Fruit fly (Drosophila melanogaster) whole organism, prepupa: Measurements from ENCODE around the gene SREBP.
A peak's percentile ranks its signal among the peaks of the same experiment; 100 is the strongest.

ENCODE experiments used
- Blimp-1 ChIP-seq: fragments of 200-800 bp; sonication (Bioruptor generic); optimal IDR thresholded peaks from 3 replicates; lab custom pipeline; 2017; ENCODE audit warnings: missing biosample characterization, missing genetic modification characterization, mild to moderate bottlenecking, moderate library complexity, missing genetic modification reagents
- CG10631 ChIP-seq: fragments of 200-800 bp; sonication (Bioruptor generic); optimal IDR thresholded peaks from 2 replicates; lab custom pipeline; 2016; ENCODE audit warnings: missing biosample characterization, missing genetic modification characterization
- CG10669 ChIP-seq: fragments of 200-800 bp; sonication (Bioruptor generic); optimal IDR thresholded peaks from 3 replicates; lab custom pipeline; 2018; ENCODE audit warnings: missing biosample characterization, mild to moderate bottlenecking, missing genetic modification characterization, moderate library complexity
- CG11762 ChIP-seq: fragments of 200-800 bp; sonication (Bioruptor generic); optimal IDR thresholded peaks from 3 replicates; lab custom pipeline; 2016; ENCODE audit warnings: missing biosample characterization, missing genetic modification characterization; ENCODE audit not compliant: insufficient read depth
- CG11902 ChIP-seq: fragments of 200-800 bp; sonication (Bioruptor generic); optimal IDR thresholded peaks from 3 replicates; lab custom pipeline; 2016; ENCODE audit warnings: missing biosample characterization, missing genetic modification characterization
- CG15336 ChIP-seq: fragments of 200-800 bp; sonication (Bioruptor generic); IDR thresholded peaks from 2 replicates; pipeline ENCODE4 v1.3.6; 2022; ENCODE audit warnings: missing biosample characterization, missing genetic modification characterization
- CG16779 ChIP-seq: fragments of 200-800 bp; sonication (Bioruptor generic); optimal IDR thresholded peaks from 3 replicates; lab custom pipeline; 2017; ENCODE audit warnings: missing biosample characterization, mild to moderate bottlenecking, missing genetic modification characterization
- CG31627 ChIP-seq: fragments of 200-800 bp; sonication (Bioruptor generic); optimal IDR thresholded peaks from 3 replicates; lab custom pipeline; 2016; ENCODE audit warnings: missing biosample characterization, missing genetic modification characterization
- CG34406 ChIP-seq: fragments of 200-800 bp; sonication (Bioruptor generic); optimal IDR thresholded peaks from 3 replicates; lab custom pipeline; 2016; ENCODE audit warnings: missing biosample characterization, missing genetic modification characterization
- CG6163 ChIP-seq: fragments of 200-800 bp; sonication (Bioruptor generic); IDR thresholded peaks from 3 replicates; pipeline ENCODE4 v1.3.6; 2022; ENCODE audit warnings: missing biosample characterization, missing genetic modification characterization
- CG6854 ChIP-seq: fragments of 200-800 bp; sonication (Bioruptor generic); optimal IDR thresholded peaks from 2 replicates; lab custom pipeline; 2017; ENCODE audit warnings: missing biosample characterization, mild to moderate bottlenecking, missing genetic modification characterization
- CG7368 ChIP-seq: fragments of 200-800 bp; sonication (Bioruptor generic); optimal IDR thresholded peaks from 3 replicates; lab custom pipeline; 2016; ENCODE audit warnings: missing biosample characterization, missing genetic modification characterization
- CG8632 ChIP-seq: fragments of 200-800 bp; sonication (Bioruptor generic); optimal IDR thresholded peaks from 3 replicates; lab custom pipeline; 2016; ENCODE audit warnings: missing biosample characterization, missing genetic modification characterization
- CG9139 ChIP-seq: fragments of 200-800 bp; sonication (Bioruptor generic); optimal IDR thresholded peaks from 3 replicates; lab custom pipeline; 2017; ENCODE audit warnings: missing biosample characterization, mild to moderate bottlenecking, missing genetic modification characterization
- Eip75B ChIP-seq: fragments of 200-800 bp; sonication (Bioruptor generic); optimal IDR thresholded peaks from 3 replicates; lab custom pipeline; 2016; ENCODE audit warnings: missing biosample characterization, missing genetic modification characterization
- Eip78C ChIP-seq: fragments of 200-800 bp; sonication (Bioruptor generic); peaks from one replicate; lab custom pipeline; 2016; ENCODE audit warnings: missing biosample characterization, missing genetic modification characterization
- Eip93F ChIP-seq: fragments of 200-800 bp; sonication (Bioruptor generic); optimal IDR thresholded peaks from 2 replicates; lab custom pipeline; 2016; ENCODE audit warnings: missing biosample characterization, mild to moderate bottlenecking, missing genetic modification characterization
- Ets96B ChIP-seq: fragments of 200-800 bp; optimal IDR thresholded peaks from 2 replicates; lab custom pipeline; 2019; ENCODE audit warnings: missing biosample characterization, mild to moderate bottlenecking, missing genetic modification characterization, moderate library complexity
- Gug ChIP-seq: fragments of 200-800 bp; sonication (Bioruptor generic); IDR thresholded peaks from 2 replicates; pipeline ENCODE4 v1.3.6; 2022; ENCODE audit warnings: missing biosample characterization, missing genetic modification characterization
- Hr38 ChIP-seq: sonication (Bioruptor generic); optimal IDR thresholded peaks from 2 replicates; lab custom pipeline; 2016; ENCODE audit warnings: missing biosample characterization, missing genetic modification characterization
- Hr39 ChIP-seq: fragments of 200-800 bp; sonication (Bioruptor generic); optimal IDR thresholded peaks from 2 replicates; lab custom pipeline; 2016; ENCODE audit warnings: missing biosample characterization, missing genetic modification characterization
- Hr4 ChIP-seq: fragments of 200-800 bp; sonication (Bioruptor generic); optimal IDR thresholded peaks from 3 replicates; lab custom pipeline; 2016; ENCODE audit warnings: missing biosample characterization, missing genetic modification characterization
- Met ChIP-seq: fragments of 200-800 bp; sonication (Bioruptor generic); optimal IDR thresholded peaks from 3 replicates; lab custom pipeline; 2016; ENCODE audit warnings: missing biosample characterization, missing genetic modification characterization
- Smox ChIP-seq: fragments of 200-800 bp; sonication (Bioruptor generic); optimal IDR thresholded peaks from 3 replicates; lab custom pipeline; 2016; ENCODE audit warnings: missing biosample characterization, missing genetic modification characterization
- Sox15 ChIP-seq: fragments of 200-800 bp; sonication (Bioruptor generic); optimal IDR thresholded peaks from 3 replicates; lab custom pipeline; 2016; ENCODE audit warnings: missing biosample characterization, missing genetic modification characterization
- achi ChIP-seq: fragments of 200-800 bp; sonication (Bioruptor generic); optimal IDR thresholded peaks from 3 replicates; lab custom pipeline; 2016; ENCODE audit warnings: missing biosample characterization, missing genetic modification characterization
- eg ChIP-seq: fragments of 200-800 bp; sonication (Bioruptor generic); IDR thresholded peaks from 3 replicates; pipeline ENCODE4 v1.3.6; 2022; ENCODE audit warnings: missing biosample characterization, missing genetic modification characterization
- esn ChIP-seq: fragments of 200-800 bp; sonication (Bioruptor generic); optimal IDR thresholded peaks from 2 replicates; lab custom pipeline; 2016; ENCODE audit warnings: missing biosample characterization, mild to moderate bottlenecking, missing genetic modification characterization, moderate library complexity
- fkh ChIP-seq: fragments of 200-800 bp; sonication (Bioruptor generic); optimal IDR thresholded peaks from 3 replicates; lab custom pipeline; 2017; ENCODE audit warnings: missing biosample characterization, mild to moderate bottlenecking, missing genetic modification characterization, moderate library complexity
- pdm3 ChIP-seq: fragments of 200-800 bp; sonication (Bioruptor generic); optimal IDR thresholded peaks from 3 replicates; lab custom pipeline; 2016; ENCODE audit warnings: missing biosample characterization, missing genetic modification characterization
- salr ChIP-seq, 2 experiments: fragments of 200-800 bp; sonication (Bioruptor generic); optimal IDR thresholded peaks; 3 replicates each; lab custom pipeline; 2016 to 2018; ENCODE audit warnings: missing biosample characterization in 2 of 2, missing genetic modification characterization in 2 of 2, mild to moderate bottlenecking in 1 of 2
- spab ChIP-seq: fragments of 200-800 bp; sonication (Bioruptor generic); optimal IDR thresholded peaks from 2 replicates; lab custom pipeline; 2017; ENCODE audit warnings: missing biosample characterization, mild to moderate bottlenecking, missing genetic modification characterization, missing genetic modification reagents
- vri ChIP-seq: fragments of 200-800 bp; sonication (Bioruptor generic); optimal IDR thresholded peaks from 3 replicates; lab custom pipeline; 2016; ENCODE audit warnings: missing biosample characterization, mild to moderate bottlenecking, missing genetic modification characterization

The SREBP gene

dm6 chr3L:19794203-19794802 lies 568 bp downstream of the SREBP start (continued):
- peak; percentile 90 for TF ChIP-seq CG10669
- peak; percentile 91 for TF ChIP-seq Met (GFP tag; lab: Kevin White, UChicago)
- TF ChIP-seq fkh (GFP tag; lab: Kevin White, UChicago) = no peak
- peak; percentile 90 for TF ChIP-seq pdm3 (GFP tag; lab: Kevin White, UChicago)
- peak; percentile 63 for TF ChIP-seq Blimp-1 (GFP tag; lab: Kevin White, UChicago)
- peak; percentile 92 for TF ChIP-seq Hr4 (GFP tag; lab: Kevin White, UChicago)
- peak; percentile 84 for TF ChIP-seq CG16779 (tag; lab: Kevin White, UChicago)
- TF ChIP-seq CG6163 (GFP tag; lab: Robert Waterston, UW) = peak; percentile 83
- peak; percentile 56 to 97 for TF ChIP-seq salr (GFP tag; optimal IDR thresholded peaks at IDR 0.05; lab: Kevin White, UChicago)
- TF ChIP-seq CG9139 (GFP tag; lab: Kevin White, UChicago) = peak; percentile 58
- peak; percentile 64 for TF ChIP-seq Eip93F (GFP tag; lab: Kevin White, UChicago)
- TF ChIP-seq Ets96B (tag; lab: Kevin White, UChicago) = peak; percentile 88

dm6 chr3L:19798978-19799377 lies 5.2 kb downstream of the SREBP start, which contains the start of gene Ir76a:
Ir76a (plus strand) TSS chr3L:19799278.
- no peak for TF ChIP-seq CG6854
- no peak for TF ChIP-seq spab
- TF ChIP-seq CG11762 (GFP tag; lab: Kevin White, UChicago) = no peak
- TF ChIP-seq CG15336 (GFP tag; lab: Robert Waterston, UW) = no peak
- TF ChIP-seq vri (GFP tag; lab: Kevin White, UChicago) = no peak
- TF ChIP-seq Hr38 (GFP tag; lab: Kevin White, UChicago) = no peak
- no peak for TF ChIP-seq CG16779 (tag; lab: Kevin White, UChicago)
- no peak for TF ChIP-seq Eip78C (GFP tag; lab: Kevin White, UChicago)
- TF ChIP-seq CG8632 = no peak
- TF ChIP-seq Sox15 (GFP tag; lab: Kevin White, UChicago) = no peak
- no peak for TF ChIP-seq Smox (GFP tag; lab: Kevin White, UChicago)
- TF ChIP-seq CG10631 (GFP tag; lab: Kevin White, UChicago) = no peak
- TF ChIP-seq CG7368 (GFP tag; lab: Kevin White, UChicago) = no peak
- no peak for TF ChIP-seq eg (GFP tag; lab: Robert Waterston, UW)
- no peak for TF ChIP-seq Gug
- TF ChIP-seq CG11902 = no peak

- no peak for TF ChIP-seq CG31627 (GFP tag; lab: Kevin White, UChicago)
- no peak for TF ChIP-seq CG16779 (tag; lab: Kevin White, UChicago)
- TF ChIP-seq CG10631 (GFP tag; lab: Kevin White, UChicago) = no peak
- TF ChIP-seq CG34406 (GFP tag; lab: Kevin White, UChicago) = no peak
- no peak for TF ChIP-seq Eip75B
- no peak for TF ChIP-seq achi
- TF ChIP-seq esn (GFP tag; lab: Kevin White, UChicago) = no peak
- TF ChIP-seq CG6854 = no peak
- TF ChIP-seq Blimp-1 (GFP tag; lab: Kevin White, UChicago) = no peak
- TF ChIP-seq salr (GFP tag; optimal IDR thresholded peaks at IDR 0.05; lab: Kevin White, UChicago) = no peak
- TF ChIP-seq, all 60 proteins: peak for 0
These were observed 7.4 kb downstream of the SREBP start, which contains the start of gene CG14102 for dm6 chr3L:19801105-19801504. CG14102 (minus strand) TSS chr3L:19801291.

DNA sequence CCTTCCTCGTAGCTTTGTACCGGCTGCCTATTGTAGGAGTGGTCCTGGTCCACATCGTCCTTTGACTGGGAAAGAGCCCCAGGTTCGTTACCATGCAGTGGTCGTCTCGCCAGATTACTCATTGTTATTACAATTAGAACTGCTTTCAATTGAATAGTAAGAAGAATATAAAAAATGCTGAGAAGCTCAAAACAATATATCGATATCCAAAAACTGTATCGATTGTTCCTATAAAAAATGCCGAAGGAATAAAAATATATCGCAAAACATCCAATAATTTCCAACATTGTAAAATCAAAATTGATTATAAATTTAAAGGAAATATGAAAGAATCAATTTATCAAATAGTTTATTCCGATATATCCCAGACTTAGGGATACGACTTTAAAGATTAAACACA lies 11.2 kb downstream of the SREBP start, which contains the start of the genes TORIP and Ccdc58:
Gene TORIP, minus strand, starts transcription at position 173 of the 400 bp plus-strand sequence.
Gene Ccdc58, plus strand, starts transcription at position 274 of the 400 bp plus-strand sequence.
- TF ChIP-seq Eip78C (GFP tag; lab: Kevin White, UChicago) (no peak), Hr39 (GFP tag; lab: Kevin White, UChicago) (no peak)
- TF ChIP-seq, all 60 proteins: peak for 0
